Fruit fly (Drosophila melanogaster) whole organism, embryonic: ENCODE data around the gene CG4338.

ENCODE experiments used
- Bgb ChIP-seq: fragments of 200-800 bp; sonication (Bioruptor generic); IDR thresholded peaks from 2 replicates; pipeline ENCODE4 v1.3.6; 2022; ENCODE audit warnings: missing biosample characterization, missing genetic modification characterization; ENCODE audit not compliant: partially characterized antibody
- C15 ChIP-seq: fragments of 200-800 bp; sonication (Bioruptor generic); IDR thresholded peaks from 3 replicates; pipeline ENCODE4 v1.3.6; 2022; ENCODE audit warnings: missing biosample characterization, missing genetic modification characterization
- CG10321 ChIP-seq: fragments of 200-800 bp; sonication (Bioruptor generic); IDR thresholded peaks from 2 replicates; pipeline ENCODE4 v1.3.6; 2022; ENCODE audit warnings: missing biosample characterization, missing genetic modification characterization
- CG10543 ChIP-seq: fragments of 200-800 bp; sonication (Bioruptor generic); optimal IDR thresholded peaks from 3 replicates; lab custom pipeline; 2017; ENCODE audit warnings: missing biosample characterization, mild to moderate bottlenecking, missing genetic modification characterization, moderate library complexity
- CG12769 ChIP-seq: fragments of 200-800 bp; sonication (Bioruptor generic); optimal IDR thresholded peaks from 2 replicates; lab custom pipeline; 2019; ENCODE audit warnings: missing biosample characterization, mild to moderate bottlenecking, missing genetic modification characterization, moderate library complexity
- CG13287 ChIP-seq: fragments of 200-800 bp; sonication (Bioruptor generic); IDR thresholded peaks from 2 replicates; pipeline ENCODE4 v1.3.6; 2022; ENCODE audit warnings: missing biosample characterization, missing genetic modification characterization; ENCODE audit not compliant: partially characterized antibody
- CG13894 ChIP-seq: fragments of 200-800 bp; sonication (Bioruptor generic); optimal IDR thresholded peaks from 3 replicates; lab custom pipeline; 2018; ENCODE audit warnings: missing biosample characterization, mild to moderate bottlenecking, missing genetic modification characterization, moderate library complexity
- CG15073 ChIP-seq: fragments of 200-800 bp; sonication (Bioruptor generic); optimal IDR thresholded peaks from 2 replicates; lab custom pipeline; 2016; ENCODE audit warnings: missing biosample characterization, missing genetic modification characterization
- CG15479 ChIP-seq: fragments of 200-800 bp; sonication (Bioruptor generic); optimal IDR thresholded peaks from 3 replicates; lab custom pipeline; 2019; ENCODE audit warnings: missing biosample characterization, mild to moderate bottlenecking, missing genetic modification characterization, moderate library complexity
- CG15514 ChIP-seq: fragments of 200-800 bp; sonication (Bioruptor generic); optimal IDR thresholded peaks from 3 replicates; lab custom pipeline; 2017; ENCODE audit warnings: missing biosample characterization, missing genetic modification characterization, mild to moderate bottlenecking, moderate library complexity, missing genetic modification reagents
- CG1832 ChIP-seq: fragments of 200-800 bp; sonication (Bioruptor generic); optimal IDR thresholded peaks from 2 replicates; lab custom pipeline; 2017; ENCODE audit warnings: missing biosample characterization, mild to moderate bottlenecking, missing genetic modification characterization, inconsistent platforms
- CG34422 ChIP-seq: fragments of 200-800 bp; sonication (Bioruptor generic); IDR thresholded peaks from 3 replicates; pipeline ENCODE4 v1.3.6; 2022; ENCODE audit warnings: missing biosample characterization, missing genetic modification characterization
- CG8089 ChIP-seq: fragments of 200-800 bp; sonication (Bioruptor generic); optimal IDR thresholded peaks from 3 replicates; lab custom pipeline; 2016; ENCODE audit warnings: missing biosample characterization, missing genetic modification characterization
- CG8290 ChIP-seq, 3 experiments: fragments of 200-800 bp; sonication (Bioruptor generic); optimal IDR thresholded peaks; 2 replicates each; lab custom pipeline; 2016 to 2019; ENCODE audit warnings: missing biosample characterization in 3 of 3, missing genetic modification characterization in 3 of 3, mild to moderate bottlenecking in 2 of 3, moderate library complexity in 1 of 3
- CG8478 ChIP-seq: fragments of >200 bp; optimal IDR thresholded peaks from 2 replicates; lab custom pipeline; 2018
- CG9609 ChIP-seq: fragments of 200-800 bp; sonication (Bioruptor generic); optimal IDR thresholded peaks from 3 replicates; lab custom pipeline; 2016; ENCODE audit warnings: missing biosample characterization, missing genetic modification characterization
- CG9932 ChIP-seq: fragments of 200-800 bp; sonication (Bioruptor generic); IDR thresholded peaks from 2 replicates; pipeline ENCODE4 v1.3.6; 2022; ENCODE audit warnings: missing biosample characterization, missing genetic modification characterization
- Camta ChIP-seq: fragments of 200-800 bp; sonication (Bioruptor generic); optimal IDR thresholded peaks from 2 replicates; lab custom pipeline; 2016; ENCODE audit warnings: missing biosample characterization, missing genetic modification characterization
- Dll ChIP-seq: fragments of 200-800 bp; sonication (Bioruptor generic); IDR thresholded peaks from 4 replicates; pipeline ENCODE4 v1.3.6; 2022; ENCODE audit warnings: missing biosample characterization, missing genetic modification characterization; ENCODE audit not compliant: partially characterized antibody
- Ets65A ChIP-seq: fragments of 200-800 bp; sonication (Bioruptor generic); peaks from one replicate; lab custom pipeline; 2016; ENCODE audit warnings: missing biosample characterization, missing genetic modification characterization
- Fer1 ChIP-seq: fragments of 200-800 bp; sonication (Bioruptor generic); optimal IDR thresholded peaks from 2 replicates; lab custom pipeline; 2017; ENCODE audit warnings: missing biosample characterization, mild to moderate bottlenecking, missing genetic modification characterization
- Kr ChIP-seq: fragments of 200-800 bp; sonication (Bioruptor generic); optimal IDR thresholded peaks from 2 replicates; lab custom pipeline; 2017; ENCODE audit warnings: missing biosample characterization, mild to moderate bottlenecking, missing genetic modification characterization
- Neu2 ChIP-seq: fragments of 200-800 bp; sonication (Bioruptor generic); optimal IDR thresholded peaks from 3 replicates; lab custom pipeline; 2016; ENCODE audit warnings: missing biosample characterization, missing genetic modification characterization, borderline replicate concordance
- Opbp ChIP-seq: fragments of 200-800 bp; sonication (Bioruptor generic); IDR thresholded peaks from 3 replicates; pipeline ENCODE4 v1.3.6; 2022; ENCODE audit warnings: missing biosample characterization, missing genetic modification characterization; ENCODE audit not compliant: partially characterized antibody
- PHDP ChIP-seq: fragments of 200-800 bp; sonication (Bioruptor generic); optimal IDR thresholded peaks from 3 replicates; lab custom pipeline; 2018; ENCODE audit warnings: missing biosample characterization, mild to moderate bottlenecking, missing genetic modification characterization, moderate library complexity
- YL-1 ChIP-seq: fragments of 200-800 bp; sonication (Bioruptor generic); optimal IDR thresholded peaks from 3 replicates; lab custom pipeline; 2017; ENCODE audit warnings: missing biosample characterization, mild to moderate bottlenecking, missing genetic modification characterization
- abd-A ChIP-seq: fragments of 200-800 bp; sonication (Bioruptor generic); optimal IDR thresholded peaks from 3 replicates; lab custom pipeline; 2019; ENCODE audit warnings: missing biosample characterization, mild to moderate bottlenecking, missing genetic modification characterization, moderate library complexity
- amos ChIP-seq: fragments of 200-800 bp; sonication (Bioruptor generic); IDR thresholded peaks from 2 replicates; pipeline ENCODE4 v1.3.6; 2022; ENCODE audit warnings: missing biosample characterization, missing genetic modification characterization; ENCODE audit not compliant: partially characterized antibody
- ato ChIP-seq: fragments of 200-800 bp; sonication (Bioruptor generic); IDR thresholded peaks from 2 replicates; pipeline ENCODE4 v1.3.6; 2022; ENCODE audit warnings: missing biosample characterization, missing genetic modification characterization; ENCODE audit not compliant: partially characterized antibody
- bcd ChIP-seq: fragments of 200-800 bp; sonication (Bioruptor generic); optimal IDR thresholded peaks from 2 replicates; lab custom pipeline; 2017; ENCODE audit warnings: missing biosample characterization, mild to moderate bottlenecking, missing genetic modification characterization
- chinmo ChIP-seq: fragments of 200-800 bp; sonication (Bioruptor generic); IDR thresholded peaks from 4 replicates; pipeline ENCODE4 v1.3.6; 2022; ENCODE audit warnings: missing biosample characterization, missing genetic modification characterization; ENCODE audit not compliant: partially characterized antibody
- cwo ChIP-seq: fragments of 200-800 bp; sonication (Bioruptor generic); optimal IDR thresholded peaks from 3 replicates; lab custom pipeline; 2017; ENCODE audit warnings: missing biosample characterization, missing genetic modification characterization, mild to moderate bottlenecking, moderate library complexity, missing genetic modification reagents
- dpn ChIP-seq, 2 experiments: fragments of 200-800 bp; sonication (Bioruptor generic); optimal IDR thresholded peaks; 3 replicates each; lab custom pipeline; 2016; ENCODE audit warnings: missing biosample characterization in 2 of 2, missing genetic modification characterization in 2 of 2
- ftz-f1 ChIP-seq: fragments of 200-800 bp; sonication (Bioruptor generic); optimal IDR thresholded peaks from 2 replicates; lab custom pipeline; 2016; ENCODE audit warnings: missing biosample characterization, missing genetic modification characterization
- gcm2 ChIP-seq: fragments of 200-800 bp; sonication (Bioruptor generic); optimal IDR thresholded peaks from 2 replicates; lab custom pipeline; 2016; ENCODE audit warnings: missing biosample characterization, missing genetic modification characterization
- hkb ChIP-seq, 2 experiments: fragments of 200-800 bp in 1 of 2; fragments of >200 bp in 1 of 2; sonication (Bioruptor generic) in 1 of 2; IDR thresholded peaks in 1 of 2; optimal IDR thresholded peaks in 1 of 2; 2 replicates each; pipeline versions ENCODE4 v1.3.6 to Lab custom; 2017 to 2022; ENCODE audit warnings: missing biosample characterization in 1 of 2, missing genetic modification characterization in 1 of 2
- kah ChIP-seq: fragments of 200-800 bp; sonication (Bioruptor generic); optimal IDR thresholded peaks from 2 replicates; lab custom pipeline; 2018; ENCODE audit warnings: missing biosample characterization, mild to moderate bottlenecking, missing genetic modification characterization
- lilli ChIP-seq: fragments of 200-800 bp; sonication (Bioruptor generic); optimal IDR thresholded peaks from 3 replicates; lab custom pipeline; 2016; ENCODE audit warnings: missing biosample characterization, missing genetic modification characterization
- nerfin-2 ChIP-seq: fragments of 200-800 bp; sonication (Bioruptor generic); IDR thresholded peaks from 2 replicates; pipeline ENCODE4 v1.3.6; 2022; ENCODE audit warnings: missing biosample characterization, missing genetic modification characterization; ENCODE audit not compliant: partially characterized antibody
- otp ChIP-seq: fragments of 200-800 bp; sonication (Bioruptor generic); IDR thresholded peaks from 3 replicates; pipeline ENCODE4, ENCODE4 v1.3.6; 2022; ENCODE audit warnings: missing biosample characterization, missing genetic modification characterization
- phol ChIP-seq: fragments of 200-800 bp; sonication (Bioruptor generic); optimal IDR thresholded peaks from 3 replicates; lab custom pipeline; 2018; ENCODE audit warnings: missing biosample characterization, mild to moderate bottlenecking, missing genetic modification characterization, moderate library complexity
- pum ChIP-seq: fragments of 200-800 bp; sonication (Bioruptor generic); optimal IDR thresholded peaks from 2 replicates; lab custom pipeline; 2016; ENCODE audit warnings: missing biosample characterization, missing genetic modification characterization
- rib ChIP-seq: fragments of 200-800 bp; sonication (Bioruptor generic); IDR thresholded peaks from 2 replicates; pipeline ENCODE4 v1.3.6; 2022; ENCODE audit warnings: missing biosample characterization, missing genetic modification characterization
- sqz ChIP-seq: fragments of 200-800 bp; sonication (Bioruptor generic); optimal IDR thresholded peaks from 3 replicates; lab custom pipeline; 2018; ENCODE audit warnings: missing biosample characterization, mild to moderate bottlenecking, missing genetic modification characterization
- tll ChIP-seq, 2 experiments: fragments of 200-800 bp in 1 of 2; fragments of >200 bp in 1 of 2; sonication (Bioruptor generic) in 1 of 2; optimal IDR thresholded peaks; 2 replicates each; lab custom pipeline; 2017 to 2019; ENCODE audit warnings: missing biosample characterization in 2 of 2, missing genetic modification characterization in 2 of 2, mild to moderate bottlenecking in 1 of 2, moderate library complexity in 1 of 2
- twi ChIP-seq: fragments of 200-800 bp; optimal IDR thresholded peaks from 2 replicates; lab custom pipeline; 2019; ENCODE audit warnings: missing biosample characterization, mild to moderate bottlenecking, missing genetic modification characterization, moderate library complexity
- vvl ChIP-seq: fragments of 200-800 bp; sonication (Bioruptor generic); IDR thresholded peaks from 2 replicates; pipeline ENCODE4 v1.3.6; 2022; ENCODE audit warnings: missing biosample characterization, missing genetic modification characterization
- zfh1 ChIP-seq: fragments of 200-800 bp; sonication (Bioruptor generic); IDR thresholded peaks from 3 replicates; pipeline ENCODE4 v1.3.6; 2022; ENCODE audit warnings: missing biosample characterization, missing genetic modification characterization

The CG4338 gene

DNA sequence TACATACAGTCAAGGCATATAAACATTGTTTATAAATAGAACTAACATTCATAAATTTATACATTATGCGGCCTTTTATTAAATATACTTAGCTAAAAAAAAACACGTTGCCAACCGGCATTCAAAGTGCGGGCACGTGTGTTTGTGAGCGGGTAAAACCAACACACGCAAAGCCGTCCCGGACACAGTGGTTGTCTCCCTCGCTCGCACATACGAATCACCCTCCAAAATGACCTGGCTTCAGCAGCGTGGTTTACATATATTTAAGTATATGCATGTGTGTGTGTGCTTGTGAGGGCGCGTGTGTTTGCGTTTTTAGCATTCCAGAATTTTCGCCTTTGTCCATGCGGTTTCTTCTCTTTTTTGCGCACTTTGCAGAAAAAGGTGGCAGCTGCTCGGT lies 31.9 kb upstream of the CG4338 start:
- no peak for TF ChIP-seq ato (GFP tag; lab: Robert Waterston, UW)
- TF ChIP-seq CG12769 (tag; lab: Kevin White, UChicago) = peak; percentile 41
- TF ChIP-seq nerfin-2 = no peak
- no peak for TF ChIP-seq CG8089 (GFP tag; lab: Kevin White, UChicago)
- TF ChIP-seq Dll (GFP tag; lab: Robert Waterston, UW) = peak; percentile 28; the same call in 1 of the 4 replicates
- TF ChIP-seq twi (tag; lab: Kevin White, UChicago) = peak; percentile 40
- TF ChIP-seq sqz (GFP tag; lab: Kevin White, UChicago) = peak; percentile 45
- TF ChIP-seq CG13894 (tag; lab: Kevin White, UChicago) = peak; percentile 10
- peak; percentile 93 for TF ChIP-seq CG34422 (GFP tag; lab: Robert Waterston, UW)
- TF ChIP-seq tll (GFP tag; optimal IDR thresholded peaks at IDR 0.05; lab: Kevin White, UChicago) = peak in 1 of 2 experiments; percentile 16
- peak; percentile 81 for TF ChIP-seq Ets65A
- no peak for TF ChIP-seq hkb (optimal IDR thresholded peaks at IDR 0.05; lab: Kevin White, UChicago)
- peak; percentile 17; the same call in 1 of the 2 replicates for TF ChIP-seq hkb (GFP tag; IDR thresholded peaks at IDR 0.05; lab: Robert Waterston, UW)
- peak; percentile 30 for TF ChIP-seq lilli (GFP tag; lab: Kevin White, UChicago)
- TF ChIP-seq gcm2 = no peak
- TF ChIP-seq amos (GFP tag; lab: Robert Waterston, UW) = peak; percentile 36; the same call in 1 of the 2 replicates
- TF ChIP-seq vvl (GFP tag; lab: Robert Waterston, UW) = 0 out of 2 replicates have a peak, but pooled peaks have one; percentile 35
- TF ChIP-seq otp (GFP tag; lab: Robert Waterston, UW) = no peak
- no peak for TF ChIP-seq CG8290 (GFP tag; optimal IDR thresholded peaks at IDR 0.05; lab: Kevin White, UChicago)
- peak in 1 of 2 experiments; percentile 29 for TF ChIP-seq CG8290 (tag; optimal IDR thresholded peaks at IDR 0.05; lab: Kevin White, UChicago)
- peak; percentile 29 for TF ChIP-seq kah (GFP tag; lab: Kevin White, UChicago)
- peak; percentile 97 for TF ChIP-seq CG10321 (GFP tag; lab: Robert Waterston, UW)
- TF ChIP-seq C15 (GFP tag; lab: Robert Waterston, UW) = no peak
- TF ChIP-seq Bgb (GFP tag; lab: Robert Waterston, UW) = 0 out of 2 replicates have a peak, but pooled peaks have one; percentile 17
- no peak for TF ChIP-seq CG15073
- peak; percentile 82 for TF ChIP-seq CG15479 (GFP tag; lab: Kevin White, UChicago)
- no peak for TF ChIP-seq dpn (GFP tag; optimal IDR thresholded peaks at IDR 0.05; lab: Kevin White, UChicago)
- TF ChIP-seq Fer1 = no peak
- peak; percentile 30 for TF ChIP-seq Kr (GFP tag; lab: Kevin White, UChicago)
- no peak for TF ChIP-seq bcd (GFP tag; lab: Kevin White, UChicago)
- TF ChIP-seq Opbp (GFP tag; lab: Robert Waterston, UW) = 0 out of 3 replicates have a peak, but pooled peaks have one; percentile 9
- peak; percentile 75 for TF ChIP-seq CG1832 (GFP tag; lab: Kevin White, UChicago)
- TF ChIP-seq phol (tag; lab: Kevin White, UChicago) = no peak
- peak; percentile 36 for TF ChIP-seq CG13287
- peak; percentile 70 for TF ChIP-seq CG10543 (GFP tag; lab: Kevin White, UChicago)
- no peak for TF ChIP-seq CG9609 (GFP tag; lab: Kevin White, UChicago)
- TF ChIP-seq ftz-f1 = peak; percentile 53
- TF ChIP-seq pum (GFP tag; lab: Kevin White, UChicago) = no peak
- peak; percentile 11 for TF ChIP-seq PHDP
- peak; percentile 28; the same call in 1 of the 2 replicates for TF ChIP-seq CG9932 (GFP tag; lab: Robert Waterston, UW)
- TF ChIP-seq zfh1 (GFP tag; lab: Robert Waterston, UW) = no peak
- peak; percentile 84; the same call in 3 of the 4 replicates for TF ChIP-seq chinmo (GFP tag; lab: Robert Waterston, UW)
- TF ChIP-seq cwo (GFP tag; lab: Kevin White, UChicago) = peak; percentile 81
- TF ChIP-seq YL-1 (GFP tag; lab: Kevin White, UChicago) = peak; percentile 94
- no peak for TF ChIP-seq Camta (GFP tag; lab: Kevin White, UChicago)
- TF ChIP-seq rib = peak; percentile 78
- no peak for TF ChIP-seq Neu2 (GFP tag; lab: Kevin White, UChicago)
- TF ChIP-seq CG15514 (GFP tag; lab: Kevin White, UChicago) = peak; percentile 9
- peak; percentile 88 for TF ChIP-seq CG8478 (lab: Kevin White, UChicago)
- peak; percentile 68 for TF ChIP-seq abd-A (tag; lab: Kevin White, UChicago)
